Fruit fly (Drosophila melanogaster): ENCODE results near the gene Pura.

dm6 chr3L:7552446-7552845, 40.4 kb upstream of the Pura start:
- TF ChIP-seq EcR (GFP tag; optimal IDR thresholded peaks at IDR 0.05) (no peak), CG8478 (optimal IDR thresholded peaks at IDR 0.05) (no peak)

All from whole organism.